Fruit fly (Drosophila melanogaster) whole organism, embryonic: Measurements from ENCODE around the gene dgt1.

ENCODE experiments used
- Abd-B ChIP-seq: fragments of 200-800 bp; sonication (Bioruptor generic); optimal IDR thresholded peaks from 2 replicates; lab custom pipeline; 2018; ENCODE audit warnings: missing biosample characterization, mild to moderate bottlenecking, missing genetic modification characterization, moderate library complexity
- BEAF-32 ChIP-seq: fragments of 200-800 bp; sonication (Bioruptor generic); optimal IDR thresholded peaks from 3 replicates; lab custom pipeline; 2017; ENCODE audit warnings: missing biosample characterization, missing genetic modification characterization, mild to moderate bottlenecking, moderate library complexity, missing genetic modification reagents
- Bdp1 ChIP-seq: fragments of 200-800 bp; sonication (Bioruptor generic); optimal IDR thresholded peaks from 3 replicates; lab custom pipeline; 2016; ENCODE audit warnings: missing biosample characterization, missing genetic modification characterization
- C15 ChIP-seq: fragments of 200-800 bp; sonication (Bioruptor generic); IDR thresholded peaks from 3 replicates; pipeline ENCODE4 v1.3.6; 2022; ENCODE audit warnings: missing biosample characterization, missing genetic modification characterization
- CG10147 ChIP-seq: fragments of 200-800 bp; sonication (Bioruptor generic); optimal IDR thresholded peaks from 2 replicates; lab custom pipeline; 2019; ENCODE audit warnings: missing biosample characterization, mild to moderate bottlenecking, missing genetic modification characterization, moderate library complexity
- CG10321 ChIP-seq: fragments of 200-800 bp; sonication (Bioruptor generic); IDR thresholded peaks from 2 replicates; pipeline ENCODE4 v1.3.6; 2022; ENCODE audit warnings: missing biosample characterization, missing genetic modification characterization
- CG10366 ChIP-seq: fragments of 200-800 bp; sonication (Bioruptor generic); IDR thresholded peaks from 2 replicates; pipeline ENCODE4 v1.3.6; 2022; ENCODE audit warnings: missing biosample characterization, missing genetic modification characterization
- CG11504 ChIP-seq: fragments of 200-800 bp; sonication (Bioruptor generic); optimal IDR thresholded peaks from 3 replicates; lab custom pipeline; 2019; ENCODE audit warnings: missing biosample characterization, mild to moderate bottlenecking, missing genetic modification characterization, moderate library complexity
- CG11560 ChIP-seq: fragments of 200-800 bp; sonication (Bioruptor generic); IDR thresholded peaks from 3 replicates; pipeline ENCODE4 v1.3.6; 2022; ENCODE audit warnings: missing biosample characterization, missing genetic modification characterization
- CG12391 ChIP-seq: fragments of 200-800 bp; sonication (Bioruptor generic); optimal IDR thresholded peaks from 3 replicates; lab custom pipeline; 2018; ENCODE audit warnings: missing biosample characterization, mild to moderate bottlenecking, missing genetic modification characterization, moderate library complexity
- CG12659 ChIP-seq: fragments of 200-800 bp; sonication (Bioruptor generic); optimal IDR thresholded peaks from 3 replicates; lab custom pipeline; 2017; ENCODE audit warnings: mild to moderate bottlenecking, missing biosample characterization, missing genetic modification reagents, missing genetic modification characterization
- CG13123 ChIP-seq: fragments of 200-800 bp; sonication (Bioruptor generic); optimal IDR thresholded peaks from 2 replicates; lab custom pipeline; 2016; ENCODE audit warnings: missing biosample characterization, missing genetic modification characterization
- CG15479 ChIP-seq: fragments of 200-800 bp; sonication (Bioruptor generic); optimal IDR thresholded peaks from 3 replicates; lab custom pipeline; 2019; ENCODE audit warnings: missing biosample characterization, mild to moderate bottlenecking, missing genetic modification characterization, moderate library complexity
- CG15514 ChIP-seq: fragments of 200-800 bp; sonication (Bioruptor generic); optimal IDR thresholded peaks from 3 replicates; lab custom pipeline; 2017; ENCODE audit warnings: missing biosample characterization, missing genetic modification characterization, mild to moderate bottlenecking, moderate library complexity, missing genetic modification reagents
- CG16863 ChIP-seq: fragments of 200-800 bp; sonication (Bioruptor generic); optimal IDR thresholded peaks from 3 replicates; lab custom pipeline; 2016; ENCODE audit warnings: missing biosample characterization, missing genetic modification characterization
- CG17359 ChIP-seq: fragments of 200-800 bp; sonication (Bioruptor generic); optimal IDR thresholded peaks from 3 replicates; lab custom pipeline; 2018; ENCODE audit warnings: missing biosample characterization, mild to moderate bottlenecking, missing genetic modification characterization, moderate library complexity
- CG2875 ChIP-seq: fragments of 200-800 bp; sonication (Bioruptor generic); optimal IDR thresholded peaks from 2 replicates; lab custom pipeline; 2017; ENCODE audit warnings: missing biosample characterization, mild to moderate bottlenecking, missing genetic modification characterization, missing genetic modification reagents
- CG32767 ChIP-seq: fragments of 200-800 bp; sonication (Bioruptor generic); IDR thresholded peaks from 2 replicates; pipeline ENCODE4 v1.3.6; 2022; ENCODE audit warnings: missing biosample characterization, missing genetic modification characterization
- CG3281 ChIP-seq: fragments of 200-800 bp; sonication (Bioruptor generic); optimal IDR thresholded peaks from 3 replicates; lab custom pipeline; 2017; ENCODE audit warnings: missing biosample characterization, mild to moderate bottlenecking, missing genetic modification characterization
- CG3726 ChIP-seq: fragments of 200-800 bp; sonication (Bioruptor generic); IDR thresholded peaks from 3 replicates; pipeline ENCODE4, ENCODE4 v1.3.6; 2022; ENCODE audit warnings: missing biosample characterization, missing genetic modification characterization
- CG3995 ChIP-seq: fragments of 200-800 bp; sonication (Bioruptor generic); optimal IDR thresholded peaks from 3 replicates; lab custom pipeline; 2016; ENCODE audit warnings: missing biosample characterization, missing genetic modification characterization
- CG4617 ChIP-seq: fragments of 200-800 bp; sonication (Bioruptor generic); optimal IDR thresholded peaks from 3 replicates; lab custom pipeline; 2016; ENCODE audit warnings: missing biosample characterization, missing genetic modification characterization, borderline replicate concordance
- CG6272 ChIP-seq: fragments of 200-800 bp; sonication (Bioruptor generic); IDR thresholded peaks from 2 replicates; pipeline ENCODE4 v1.3.6; 2022; ENCODE audit warnings: missing biosample characterization, missing genetic modification characterization
- CG6689 ChIP-seq: fragments of 200-800 bp; sonication (Bioruptor generic); IDR thresholded peaks from 2 replicates; pipeline ENCODE4 v1.3.6; 2022; ENCODE audit warnings: missing biosample characterization, missing genetic modification characterization
- CG8290 ChIP-seq, 3 experiments: fragments of 200-800 bp; sonication (Bioruptor generic); optimal IDR thresholded peaks; 2 replicates each; lab custom pipeline; 2016 to 2019; ENCODE audit warnings: missing biosample characterization in 3 of 3, missing genetic modification characterization in 3 of 3, mild to moderate bottlenecking in 2 of 3, moderate library complexity in 1 of 3
- Fer3 ChIP-seq: fragments of 200-800 bp; sonication (Bioruptor generic); optimal IDR thresholded peaks from 2 replicates; lab custom pipeline; 2018; ENCODE audit warnings: missing biosample characterization, mild to moderate bottlenecking, missing genetic modification characterization, moderate library complexity
- HmgZ ChIP-seq: fragments of 200-800 bp; sonication (Bioruptor generic); optimal IDR thresholded peaks from 2 replicates; lab custom pipeline; 2018; ENCODE audit warnings: missing biosample characterization, mild to moderate bottlenecking, missing genetic modification characterization
- Nf-YC ChIP-seq: fragments of 200-800 bp; optimal IDR thresholded peaks from 3 replicates; lab custom pipeline; 2019; ENCODE audit warnings: missing biosample characterization, mild to moderate bottlenecking, missing genetic modification characterization, moderate library complexity
- Ptx1 ChIP-seq: fragments of 200-800 bp; sonication (Bioruptor generic); IDR thresholded peaks from 2 replicates; pipeline ENCODE4 v1.3.6; 2022; ENCODE audit warnings: missing biosample characterization, missing genetic modification characterization
- Ssrp ChIP-seq: fragments of 200-800 bp; sonication (Bioruptor generic); optimal IDR thresholded peaks from 2 replicates; lab custom pipeline; 2018; ENCODE audit warnings: missing biosample characterization, mild to moderate bottlenecking, missing genetic modification characterization, moderate library complexity
- ac ChIP-seq: fragments of 200-800 bp; sonication (Bioruptor generic); optimal IDR thresholded peaks from 3 replicates; lab custom pipeline; 2017; ENCODE audit warnings: missing biosample characterization, mild to moderate bottlenecking, missing genetic modification characterization
- al ChIP-seq: fragments of 200-800 bp; sonication (Bioruptor generic); IDR thresholded peaks from 2 replicates; pipeline ENCODE4 v1.3.6; 2022; ENCODE audit warnings: missing biosample characterization, missing genetic modification characterization
- ap ChIP-seq: fragments of 200-800 bp; sonication (Bioruptor generic); IDR thresholded peaks from 2 replicates; pipeline ENCODE4 v1.3.6; 2022; ENCODE audit warnings: missing biosample characterization, missing genetic modification characterization
- ato ChIP-seq: fragments of 200-800 bp; sonication (Bioruptor generic); IDR thresholded peaks from 2 replicates; pipeline ENCODE4 v1.3.6; 2022; ENCODE audit warnings: missing biosample characterization, missing genetic modification characterization; ENCODE audit not compliant: partially characterized antibody
- crc ChIP-seq: fragments of 200-800 bp; sonication (Bioruptor generic); optimal IDR thresholded peaks from 2 replicates; lab custom pipeline; 2016; ENCODE audit warnings: missing biosample characterization, missing genetic modification characterization
- danr ChIP-seq: fragments of 200-800 bp; sonication (Bioruptor generic); IDR thresholded peaks from 2 replicates; pipeline ENCODE4 v1.3.6; 2022; ENCODE audit warnings: missing biosample characterization, missing genetic modification characterization
- dysf ChIP-seq: fragments of 200-800 bp; sonication (Bioruptor generic); IDR thresholded peaks from 3 replicates; pipeline ENCODE4 v1.3.6; 2022; ENCODE audit warnings: missing biosample characterization, missing genetic modification characterization
- gfzf ChIP-seq: fragments of 200-800 bp; sonication (Bioruptor generic); optimal IDR thresholded peaks from 2 replicates; lab custom pipeline; 2016; ENCODE audit warnings: missing biosample characterization, mild to moderate bottlenecking, missing genetic modification characterization, moderate library complexity
- grau ChIP-seq: fragments of 200-800 bp; optimal IDR thresholded peaks from 3 replicates; lab custom pipeline; 2019; ENCODE audit warnings: missing biosample characterization, mild to moderate bottlenecking, missing genetic modification characterization, moderate library complexity
- inv ChIP-seq: fragments of 200-800 bp; sonication (Bioruptor generic); IDR thresholded peaks from 2 replicates; pipeline ENCODE4 v1.3.6; 2022; ENCODE audit warnings: missing biosample characterization, missing genetic modification characterization; ENCODE audit not compliant: partially characterized antibody
- nmo ChIP-seq: fragments of 200-800 bp; sonication (Bioruptor generic); optimal IDR thresholded peaks from 2 replicates; lab custom pipeline; 2018; ENCODE audit warnings: missing biosample characterization, mild to moderate bottlenecking, missing genetic modification characterization, moderate library complexity
- pfk ChIP-seq: fragments of 200-800 bp; sonication (Bioruptor generic); optimal IDR thresholded peaks from 2 replicates; lab custom pipeline; 2018; ENCODE audit warnings: missing biosample characterization, mild to moderate bottlenecking, missing genetic modification characterization, moderate library complexity
- pros ChIP-seq: fragments of 200-800 bp; sonication (Bioruptor generic); optimal IDR thresholded peaks from 3 replicates; lab custom pipeline; 2019; ENCODE audit warnings: missing biosample characterization, mild to moderate bottlenecking, missing genetic modification characterization, moderate library complexity
- pzg ChIP-seq: fragments of 200-800 bp; sonication (Bioruptor generic); optimal IDR thresholded peaks from 3 replicates; lab custom pipeline; 2018; ENCODE audit warnings: missing biosample characterization, mild to moderate bottlenecking, missing genetic modification characterization, moderate library complexity
- row ChIP-seq: fragments of 200-800 bp; sonication (Bioruptor generic); IDR thresholded peaks from 3 replicates; pipeline ENCODE4 v1.3.6; 2022; ENCODE audit warnings: missing biosample characterization, missing genetic modification characterization
- run ChIP-seq: fragments of 200-800 bp; sonication (Bioruptor generic); optimal IDR thresholded peaks from 3 replicates; lab custom pipeline; 2018; ENCODE audit warnings: missing biosample characterization, mild to moderate bottlenecking, missing genetic modification characterization
- schlank ChIP-seq: fragments of 200-800 bp; sonication (Bioruptor generic); optimal IDR thresholded peaks from 2 replicates; lab custom pipeline; 2018; ENCODE audit warnings: missing biosample characterization, mild to moderate bottlenecking, missing genetic modification characterization
- sens-2 ChIP-seq: fragments of 200-800 bp; sonication (Bioruptor generic); IDR thresholded peaks from 2 replicates; pipeline ENCODE4 v1.3.6; 2022; ENCODE audit warnings: missing biosample characterization, missing genetic modification characterization
- sug ChIP-seq: fragments of 200-800 bp; optimal IDR thresholded peaks from 2 replicates; lab custom pipeline; 2019; ENCODE audit warnings: missing biosample characterization, mild to moderate bottlenecking, missing genetic modification characterization, moderate library complexity
- tio ChIP-seq: fragments of 200-800 bp; sonication (Bioruptor generic); optimal IDR thresholded peaks from 2 replicates; lab custom pipeline; 2017; ENCODE audit warnings: missing biosample characterization, missing genetic modification characterization, inconsistent platforms

Gene dgt1

DNA sequence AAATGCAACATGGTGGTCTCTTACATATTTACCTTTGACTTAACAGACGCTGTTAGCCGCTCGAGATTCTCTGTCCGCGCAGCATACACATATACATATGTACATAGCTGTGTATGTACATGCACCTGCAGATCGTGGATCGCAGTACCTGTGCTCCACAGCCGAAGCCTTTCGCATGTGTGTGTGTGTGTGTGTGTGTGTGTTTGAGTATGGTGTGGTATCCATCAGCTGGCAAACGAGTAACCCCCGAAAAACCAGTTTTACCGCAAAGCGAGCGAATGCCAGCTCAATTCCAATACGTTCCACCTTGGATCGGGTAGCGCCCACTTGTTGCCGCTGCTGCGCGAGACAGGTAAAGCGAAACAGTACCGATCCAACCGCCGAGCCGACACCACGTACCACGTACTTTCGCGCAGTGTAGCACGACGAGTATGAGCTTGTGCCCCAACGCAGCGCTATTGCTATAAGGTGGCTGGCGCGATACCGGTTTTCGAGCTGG is 15.9 kb downstream of the dgt1 start, which contains the start of gene Cad99C (continued):
- TF ChIP-seq CG15479 (no peak), pros (GFP tag; lab: Kevin White, UChicago) (peak; percentile 62), CG6272 (GFP tag; lab: Robert Waterston, UW) (no peak), dysf (GFP tag; lab: Robert Waterston, UW) (no peak), nmo (no peak), tio (GFP tag; lab: Kevin White, UChicago) (no peak), pfk (GFP tag; lab: Kevin White, UChicago) (peak; percentile 92), CG2875 (GFP tag; lab: Kevin White, UChicago) (no peak), CG6689 (no peak), inv (GFP tag; lab: Robert Waterston, UW) (no peak), ato (no peak), CG15514 (GFP tag; lab: Kevin White, UChicago) (no peak), pzg (GFP tag; lab: Kevin White, UChicago) (no peak), ap (GFP tag; lab: Robert Waterston, UW) (no peak), CG3281 (GFP tag; lab: Kevin White, UChicago) (no peak), crc (GFP tag; lab: Kevin White, UChicago) (no peak), CG32767 (GFP tag; lab: Robert Waterston, UW) (no peak), al (GFP tag; lab: Robert Waterston, UW) (no peak), CG8290 (GFP tag; optimal IDR thresholded peaks at IDR 0.05; lab: Kevin White, UChicago) (no peak), CG8290 (tag; optimal IDR thresholded peaks at IDR 0.05; lab: Kevin White, UChicago) (no peak), C15 (no peak), CG12391 (no peak), CG4617 (no peak), CG10366 (GFP tag; lab: Robert Waterston, UW) (no peak), BEAF-32 (no peak), sug (no peak), CG3995 (GFP tag; lab: Kevin White, UChicago) (no peak), Nf-YC (tag; lab: Kevin White, UChicago) (no peak), row (0 out of 3 replicates have a peak, but pooled peaks have one; percentile 8), CG11504 (tag; lab: Kevin White, UChicago) (no peak), CG17359 (no peak), grau (tag; lab: Kevin White, UChicago) (no peak), Fer3 (tag; lab: Kevin White, UChicago) (no peak), Ssrp (no peak), CG10147 (GFP tag; lab: Kevin White, UChicago) (no peak), CG12659 (GFP tag; lab: Kevin White, UChicago) (no peak), sens-2 (GFP tag; lab: Robert Waterston, UW) (no peak), CG10321 (no peak), gfzf (GFP tag; lab: Kevin White, UChicago) (no peak), Bdp1 (no peak), run (tag; lab: Kevin White, UChicago) (no peak), Abd-B (GFP tag; lab: Kevin White, UChicago) (no peak), CG11560 (tag; lab: Robert Waterston, UW) (no peak), Ptx1 (GFP tag; lab: Robert Waterston, UW) (no peak), ac (GFP tag; lab: Kevin White, UChicago) (no peak), CG16863 (no peak), CG3726 (GFP tag; lab: Robert Waterston, UW) (no peak), danr (no peak), HmgZ (tag; lab: Kevin White, UChicago) (no peak), CG13123 (GFP tag; lab: Kevin White, UChicago) (no peak), schlank (tag; lab: Kevin White, UChicago) (no peak)
